Fruit fly (Drosophila melanogaster) whole organism, embryonic: Measurements from ENCODE around the gene CG8206.

Source experiments
- Adf1 ChIP-seq: fragments of 200-800 bp; sonication (Bioruptor generic); IDR thresholded peaks from 2 replicates; pipeline ENCODE4 v1.3.6; 2022; ENCODE audit warnings: missing biosample characterization, missing genetic modification characterization
- Asciz ChIP-seq: fragments of 200-800 bp; sonication (Bioruptor generic); optimal IDR thresholded peaks from 2 replicates; lab custom pipeline; 2017; ENCODE audit warnings: missing biosample characterization, mild to moderate bottlenecking, missing genetic modification characterization, missing genetic modification reagents
- CG10431 ChIP-seq: fragments of 200-800 bp; sonication (Bioruptor generic); optimal IDR thresholded peaks from 3 replicates; lab custom pipeline; 2018; ENCODE audit warnings: missing biosample characterization, mild to moderate bottlenecking, missing genetic modification characterization
- CG11085 ChIP-seq: fragments of 200-800 bp; sonication (Bioruptor generic); IDR thresholded peaks from 2 replicates; pipeline ENCODE4 v1.3.6; 2022; ENCODE audit warnings: missing biosample characterization, missing genetic modification characterization
- CG12071 ChIP-seq: fragments of 200-800 bp; sonication (Bioruptor generic); optimal IDR thresholded peaks from 3 replicates; lab custom pipeline; 2018; ENCODE audit warnings: missing biosample characterization, mild to moderate bottlenecking, missing genetic modification characterization
- CG14710 ChIP-seq: fragments of 200-800 bp; sonication (Bioruptor generic); optimal IDR thresholded peaks from 3 replicates; lab custom pipeline; 2019; ENCODE audit warnings: missing biosample characterization, mild to moderate bottlenecking, missing genetic modification characterization, moderate library complexity
- CG15011 ChIP-seq: fragments of 200-800 bp; sonication (Bioruptor generic); optimal IDR thresholded peaks from 3 replicates; lab custom pipeline; 2018; ENCODE audit warnings: missing biosample characterization, mild to moderate bottlenecking, missing genetic modification characterization
- CG18599 ChIP-seq: fragments of 200-800 bp; sonication (Bioruptor generic); optimal IDR thresholded peaks from 3 replicates; lab custom pipeline; 2017; ENCODE audit warnings: missing biosample characterization, missing genetic modification characterization, mild to moderate bottlenecking, moderate library complexity, missing genetic modification reagents
- CG2116 ChIP-seq: fragments of 200-800 bp; sonication (Bioruptor generic); optimal IDR thresholded peaks from 3 replicates; lab custom pipeline; 2018; ENCODE audit warnings: missing biosample characterization, mild to moderate bottlenecking, missing genetic modification characterization
- CG2129 ChIP-seq: fragments of 200-800 bp; sonication (Bioruptor generic); IDR thresholded peaks from 2 replicates; pipeline ENCODE4 v1.3.6; 2022; ENCODE audit warnings: missing biosample characterization, missing genetic modification characterization; ENCODE audit not compliant: partially characterized antibody
- CG2202 ChIP-seq: fragments of 200-800 bp; sonication (Bioruptor generic); optimal IDR thresholded peaks from 2 replicates; lab custom pipeline; 2018; ENCODE audit warnings: missing biosample characterization, mild to moderate bottlenecking, missing genetic modification characterization
- CG31388 ChIP-seq: fragments of 200-800 bp; sonication (Bioruptor generic); optimal IDR thresholded peaks from 2 replicates; lab custom pipeline; 2016; ENCODE audit warnings: missing biosample characterization, missing genetic modification characterization
- CG31441 ChIP-seq: fragments of 200-800 bp; sonication (Bioruptor generic); IDR thresholded peaks from 2 replicates; pipeline ENCODE4 v1.3.6; 2022; ENCODE audit warnings: missing biosample characterization, missing genetic modification characterization
- CG3838 ChIP-seq: fragments of 200-800 bp; sonication (Bioruptor generic); optimal IDR thresholded peaks from 3 replicates; lab custom pipeline; 2016; ENCODE audit warnings: missing biosample characterization, missing genetic modification characterization
- CG3995 ChIP-seq: fragments of 200-800 bp; sonication (Bioruptor generic); optimal IDR thresholded peaks from 3 replicates; lab custom pipeline; 2016; ENCODE audit warnings: missing biosample characterization, missing genetic modification characterization
- CG6654 ChIP-seq: fragments of 200-800 bp; sonication (Bioruptor generic); optimal IDR thresholded peaks from 2 replicates; lab custom pipeline; 2017; ENCODE audit warnings: missing biosample characterization, mild to moderate bottlenecking, missing genetic modification characterization
- CG6765 ChIP-seq: fragments of 200-800 bp; sonication (Bioruptor generic); optimal IDR thresholded peaks from 3 replicates; lab custom pipeline; 2017; ENCODE audit warnings: missing biosample characterization, mild to moderate bottlenecking, missing genetic modification characterization
- CG7963 ChIP-seq: fragments of 200-800 bp; sonication (Bioruptor generic); IDR thresholded peaks from 3 replicates; pipeline ENCODE4 v1.3.6; 2022; ENCODE audit warnings: missing biosample characterization, missing genetic modification characterization; ENCODE audit not compliant: partially characterized antibody
- CG8290 ChIP-seq, 3 experiments: fragments of 200-800 bp; sonication (Bioruptor generic); optimal IDR thresholded peaks; 2 replicates each; lab custom pipeline; 2016 to 2019; ENCODE audit warnings: missing biosample characterization in 3 of 3, missing genetic modification characterization in 3 of 3, mild to moderate bottlenecking in 2 of 3, moderate library complexity in 1 of 3
- CG9797 ChIP-seq: fragments of 200-800 bp; sonication (Bioruptor generic); optimal IDR thresholded peaks from 3 replicates; lab custom pipeline; 2018; ENCODE audit warnings: missing biosample characterization, mild to moderate bottlenecking, missing genetic modification characterization
- CTCF ChIP-seq: fragments of 200-800 bp; sonication (Bioruptor generic); optimal IDR thresholded peaks from 2 replicates; lab custom pipeline; 2017; ENCODE audit warnings: missing biosample characterization, mild to moderate bottlenecking, missing genetic modification characterization, moderate library complexity
- Deaf1 ChIP-seq: fragments of 200-800 bp; optimal IDR thresholded peaks from 3 replicates; lab custom pipeline; 2019; ENCODE audit warnings: missing biosample characterization, mild to moderate bottlenecking, missing genetic modification characterization, moderate library complexity
- Eip74EF ChIP-seq, 2 experiments: fragments of 200-800 bp in 1 of 2; fragments of >200 bp in 1 of 2; sonication (Bioruptor generic) in 1 of 2; optimal IDR thresholded peaks; 2 replicates each; lab custom pipeline; 2017 to 2019; ENCODE audit warnings: missing biosample characterization in 2 of 2, missing genetic modification characterization in 2 of 2, mild to moderate bottlenecking in 1 of 2, moderate library complexity in 1 of 2
- Fer1 ChIP-seq: fragments of 200-800 bp; sonication (Bioruptor generic); optimal IDR thresholded peaks from 2 replicates; lab custom pipeline; 2017; ENCODE audit warnings: missing biosample characterization, mild to moderate bottlenecking, missing genetic modification characterization
- Fer2 ChIP-seq: fragments of 200-800 bp; sonication (Bioruptor generic); optimal IDR thresholded peaks from 2 replicates; lab custom pipeline; 2018; ENCODE audit warnings: missing biosample characterization, mild to moderate bottlenecking, missing genetic modification characterization, moderate library complexity
- Fer3 ChIP-seq: fragments of 200-800 bp; sonication (Bioruptor generic); optimal IDR thresholded peaks from 2 replicates; lab custom pipeline; 2018; ENCODE audit warnings: missing biosample characterization, mild to moderate bottlenecking, missing genetic modification characterization, moderate library complexity
- H15 ChIP-seq: fragments of 200-800 bp; sonication (Bioruptor generic); IDR thresholded peaks from 3 replicates; pipeline ENCODE4 v1.3.6; 2022; ENCODE audit warnings: missing biosample characterization, missing genetic modification characterization
- Hmx ChIP-seq: fragments of 200-800 bp; sonication (Bioruptor generic); optimal IDR thresholded peaks from 2 replicates; lab custom pipeline; 2016; ENCODE audit warnings: missing biosample characterization, missing genetic modification characterization
- MBD-R2 ChIP-seq: fragments of 200-800 bp; sonication (Bioruptor generic); IDR thresholded peaks from 2 replicates; pipeline ENCODE4 v1.3.6; 2022; ENCODE audit warnings: missing biosample characterization, missing genetic modification characterization
- Med ChIP-seq: fragments of 200-800 bp; sonication (Bioruptor generic); peaks from one replicate; lab custom pipeline; 2016; ENCODE audit warnings: missing biosample characterization, missing genetic modification characterization, mild to moderate bottlenecking, inconsistent platforms, moderate library complexity
- Oaz ChIP-seq: fragments of 200-800 bp; sonication (Bioruptor generic); IDR thresholded peaks from 2 replicates; pipeline ENCODE4 v1.3.6; 2022; ENCODE audit warnings: missing biosample characterization, missing genetic modification characterization
- Opbp ChIP-seq: fragments of 200-800 bp; sonication (Bioruptor generic); IDR thresholded peaks from 3 replicates; pipeline ENCODE4 v1.3.6; 2022; ENCODE audit warnings: missing biosample characterization, missing genetic modification characterization; ENCODE audit not compliant: partially characterized antibody
- Scr ChIP-seq: fragments of 200-800 bp; sonication (Bioruptor generic); IDR thresholded peaks from 2 replicates; pipeline ENCODE4 v1.3.6; 2022; ENCODE audit warnings: missing biosample characterization, missing genetic modification characterization; ENCODE audit not compliant: partially characterized antibody
- Sin3A ChIP-seq: fragments of >200 bp; optimal IDR thresholded peaks from 2 replicates; lab custom pipeline; 2018
- Six4 ChIP-seq: fragments of 200-800 bp; sonication (Bioruptor generic); optimal IDR thresholded peaks from 2 replicates; lab custom pipeline; 2016; ENCODE audit warnings: missing biosample characterization, missing genetic modification characterization
- ac ChIP-seq: fragments of 200-800 bp; sonication (Bioruptor generic); optimal IDR thresholded peaks from 3 replicates; lab custom pipeline; 2017; ENCODE audit warnings: missing biosample characterization, mild to moderate bottlenecking, missing genetic modification characterization
- ara ChIP-seq: fragments of 200-800 bp; sonication (Bioruptor generic); IDR thresholded peaks from 2 replicates; pipeline ENCODE4 v1.3.6; 2022; ENCODE audit warnings: missing biosample characterization, missing genetic modification characterization
- az2 ChIP-seq: fragments of 200-800 bp; sonication (Bioruptor generic); optimal IDR thresholded peaks from 3 replicates; lab custom pipeline; 2016; ENCODE audit warnings: missing biosample characterization, missing genetic modification characterization
- bab2 ChIP-seq: fragments of 200-800 bp; sonication (Bioruptor generic); optimal IDR thresholded peaks from 2 replicates; lab custom pipeline; 2016; ENCODE audit warnings: missing biosample characterization, missing genetic modification characterization
- chif ChIP-seq, 2 experiments: fragments of 200-800 bp; sonication (Bioruptor generic); optimal IDR thresholded peaks; 3 replicates each; lab custom pipeline; 2016; ENCODE audit warnings: missing biosample characterization in 2 of 2, missing genetic modification characterization in 2 of 2
- ci ChIP-seq: fragments of 200-800 bp; sonication (Bioruptor generic); IDR thresholded peaks from 3 replicates; pipeline ENCODE4 v1.3.6; 2022; ENCODE audit warnings: missing biosample characterization, missing genetic modification characterization
- da ChIP-seq: fragments of 200-800 bp; sonication (Bioruptor generic); optimal IDR thresholded peaks from 2 replicates; lab custom pipeline; 2016; ENCODE audit warnings: missing biosample characterization, missing genetic modification characterization
- knrl ChIP-seq: fragments of 200-800 bp; sonication (Bioruptor generic); IDR thresholded peaks from 3 replicates; pipeline ENCODE4 v1.3.6; 2022; ENCODE audit warnings: missing biosample characterization, missing genetic modification characterization; ENCODE audit not compliant: partially characterized antibody
- nau ChIP-seq: fragments of 200-800 bp; sonication (Bioruptor generic); optimal IDR thresholded peaks from 3 replicates; lab custom pipeline; 2017; ENCODE audit warnings: missing biosample characterization, mild to moderate bottlenecking, missing genetic modification characterization, missing genetic modification reagents
- pros ChIP-seq: fragments of 200-800 bp; sonication (Bioruptor generic); optimal IDR thresholded peaks from 3 replicates; lab custom pipeline; 2019; ENCODE audit warnings: missing biosample characterization, mild to moderate bottlenecking, missing genetic modification characterization, moderate library complexity
- ranshi ChIP-seq: fragments of 200-800 bp; sonication (Bioruptor generic); IDR thresholded peaks from 2 replicates; pipeline ENCODE4 v1.3.6; 2022; ENCODE audit warnings: missing biosample characterization, missing genetic modification characterization
- ro ChIP-seq: fragments of 200-800 bp; sonication (Bioruptor generic); IDR thresholded peaks from 2 replicates; pipeline ENCODE4 v1.3.6; 2022; ENCODE audit warnings: missing biosample characterization, missing genetic modification characterization
- scrt ChIP-seq: fragments of 200-800 bp; sonication (Bioruptor generic); optimal IDR thresholded peaks from 2 replicates; lab custom pipeline; 2018; ENCODE audit warnings: missing biosample characterization, mild to moderate bottlenecking, missing genetic modification characterization, moderate library complexity
- tio ChIP-seq: fragments of 200-800 bp; sonication (Bioruptor generic); optimal IDR thresholded peaks from 2 replicates; lab custom pipeline; 2017; ENCODE audit warnings: missing biosample characterization, missing genetic modification characterization, inconsistent platforms

CG8206 gene

dm6 chrX:15709984-15710750 is 28.9 kb upstream of the CG8206 start, which contains the start of the genes CG9281 and CG15601 (continued):
- TF ChIP-seq CG2116 (peak; percentile 45), Scr (peak; percentile 10; the same call in 1 of the 2 replicates), CG3838 (no peak), MBD-R2 (GFP tag; lab: Robert Waterston, UW) (peak; percentile 14; the same call in 1 of the 2 replicates), CG6654 (GFP tag; lab: Kevin White, UChicago) (no peak), ara (GFP tag; lab: Robert Waterston, UW) (no peak), CG31388 (no peak), bab2 (GFP tag; lab: Kevin White, UChicago) (no peak), CG10431 (GFP tag; lab: Kevin White, UChicago) (no peak), CG31441 (no peak), Fer2 (no peak), Deaf1 (peak; percentile 67), CG11085 (GFP tag; lab: Robert Waterston, UW) (no peak), Med (GFP tag; lab: Kevin White, UChicago) (peak; percentile 80), Asciz (GFP tag; lab: Kevin White, UChicago) (no peak), ac (peak; percentile 6), CG15011 (no peak), CTCF (GFP tag; lab: Kevin White, UChicago) (no peak), Hmx (no peak), chif (GFP tag; optimal IDR thresholded peaks at IDR 0.05; lab: Kevin White, UChicago) (no peak), tio (GFP tag; lab: Kevin White, UChicago) (no peak), CG14710 (tag; lab: Kevin White, UChicago) (peak; percentile 89), Fer1 (GFP tag; lab: Kevin White, UChicago) (no peak), nau (GFP tag; lab: Kevin White, UChicago) (no peak), CG2202 (tag; lab: Kevin White, UChicago) (no peak), CG8290 (GFP tag; optimal IDR thresholded peaks at IDR 0.05; lab: Kevin White, UChicago) (no peak), CG8290 (tag; optimal IDR thresholded peaks at IDR 0.05; lab: Kevin White, UChicago) (peak in 1 of 2 experiments; percentile 59), Eip74EF (GFP tag; optimal IDR thresholded peaks at IDR 0.05; lab: Kevin White, UChicago) (no peak), CG7963 (no peak), CG3995 (GFP tag; lab: Kevin White, UChicago) (no peak), scrt (GFP tag; lab: Kevin White, UChicago) (no peak), Oaz (GFP tag; lab: Robert Waterston, UW) (no peak), CG18599 (no peak), da (GFP tag; lab: Kevin White, UChicago) (no peak), H15 (GFP tag; lab: Robert Waterston, UW) (no peak), CG2129 (GFP tag; lab: Robert Waterston, UW) (no peak), ranshi (GFP tag; lab: Robert Waterston, UW) (no peak), Fer3 (tag; lab: Kevin White, UChicago) (no peak), Opbp (peak; percentile 52; the same call in 2 of the 3 replicates), Adf1 (GFP tag; lab: Robert Waterston, UW) (0 out of 2 replicates have a peak, but pooled peaks have one; percentile 13), Six4 (GFP tag; lab: Kevin White, UChicago) (no peak), ci (GFP tag; lab: Robert Waterston, UW) (peak; percentile 61; the same call in 1 of the 3 replicates), Sin3A (lab: Kevin White, UChicago) (peak; percentile 23), pros (GFP tag; lab: Kevin White, UChicago) (no peak), ro (GFP tag; lab: Robert Waterston, UW) (no peak), CG12071 (GFP tag; lab: Kevin White, UChicago) (no peak), az2 (GFP tag; lab: Kevin White, UChicago) (no peak), knrl (GFP tag; lab: Robert Waterston, UW) (peak; percentile 48; the same call in 1 of the 3 replicates), CG9797 (peak; percentile 88), CG6765 (GFP tag; lab: Kevin White, UChicago) (peak; percentile 60)
